Fruit fly (Drosophila melanogaster): ENCODE results near the gene CG11370.
"Not testable (repeated sequence)": the region's sequence is repeated elsewhere in the genome, so short reads cannot be mapped to it uniquely, and the experiment has no call there.

CG11370 gene

DNA sequence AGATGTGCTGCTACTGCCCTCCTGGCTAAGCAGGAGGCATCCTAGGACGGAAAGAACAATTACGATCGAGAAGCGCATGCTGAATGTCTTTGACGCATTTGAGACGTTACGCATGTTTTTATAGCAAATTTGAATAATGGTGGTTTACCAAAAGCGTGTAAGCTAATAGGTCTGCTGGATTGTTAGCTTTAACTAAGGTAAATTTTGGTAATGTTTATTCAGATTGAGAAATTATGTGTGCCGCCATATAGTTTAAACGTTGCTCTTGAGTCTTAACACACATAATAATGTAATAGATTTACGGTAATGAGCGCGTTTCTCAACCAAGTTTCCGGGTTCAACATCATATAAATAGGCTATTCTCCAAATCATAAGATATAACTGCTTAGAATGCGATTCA lies 18.2 kb upstream of the CG11370 start, which contains the start of the genes CG12546 and CG14453:
TSS of gene CG12546 (minus strand) at position 101 of the 400 bp plus-strand sequence.
TSS of gene CG14453 (plus strand) at position 372 of the 400 bp plus-strand sequence.
- TF ChIP-seq jim (GFP tag; optimal IDR thresholded peaks at IDR 0.05): no peak
- TF ChIP-seq dl (GFP tag; optimal IDR thresholded peaks at IDR 0.05; ENCODE audit: insufficient read depth in 1 of 2, partially characterized antibody in 2 of 2): no peak
- no peak for TF ChIP-seq dmrt93B (GFP tag; optimal IDR thresholded peaks at IDR 0.05)
- no peak for TF ChIP-seq h (GFP tag; optimal IDR thresholded peaks at IDR 0.05)
- TF ChIP-seq N (GFP tag; optimal IDR thresholded peaks at IDR 0.05): no peak
- TF ChIP-seq woc (GFP tag; optimal IDR thresholded peaks at IDR 0.05): no peak
- no peak for TF ChIP-seq sage (GFP tag; optimal IDR thresholded peaks at IDR 0.05)
- TF ChIP-seq brk (GFP tag; optimal IDR thresholded peaks at IDR 0.05): no peak
- no peak for TF ChIP-seq ey (GFP tag; optimal IDR thresholded peaks at IDR 0.05)
- no peak for TF ChIP-seq Dfd (GFP tag; optimal IDR thresholded peaks at IDR 0.05)
- TF ChIP-seq lola (GFP tag; optimal IDR thresholded peaks at IDR 0.05): no peak
- no peak for TF ChIP-seq GATAd (GFP tag; optimal IDR thresholded peaks at IDR 0.05)
- no peak for TF ChIP-seq psq (GFP tag; optimal IDR thresholded peaks at IDR 0.05)
- no peak for TF ChIP-seq usp (GFP tag; optimal IDR thresholded peaks at IDR 0.05)
- TF ChIP-seq rgr (GFP tag; optimal IDR thresholded peaks at IDR 0.05): no peak
- no peak for TF ChIP-seq fru (GFP tag; optimal IDR thresholded peaks at IDR 0.05)

DNA sequence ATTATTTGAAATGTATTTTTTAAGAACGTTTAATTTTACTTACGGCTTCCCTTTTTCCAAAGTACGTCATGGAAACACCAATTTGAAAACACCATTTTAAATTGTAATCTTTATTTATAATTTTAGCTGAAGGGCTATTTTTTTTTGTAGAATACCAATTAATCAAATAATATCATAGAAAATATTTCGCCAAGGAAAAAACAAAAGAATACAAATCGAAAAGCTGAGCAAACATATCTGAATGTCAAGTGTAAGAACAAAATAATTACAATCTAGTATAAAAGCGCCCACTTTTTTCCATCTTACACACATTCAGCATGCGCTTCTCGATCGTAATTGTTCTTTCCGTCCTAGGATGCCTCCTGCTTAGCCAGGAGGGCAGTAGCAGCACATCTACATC lies 16.3 kb upstream of the CG11370 start, which contains the start of gene CG14452:
TSS of gene CG14452 (plus strand) at position 301 of the 400 bp plus-strand sequence.
- TF ChIP-seq Hr83 (GFP tag; optimal IDR thresholded peaks at IDR 0.05; ENCODE audit: poor library complexity, severe bottlenecking): no peak
- TF ChIP-seq jim (GFP tag; optimal IDR thresholded peaks at IDR 0.05): no peak
- no peak for TF ChIP-seq dmrt93B (GFP tag; optimal IDR thresholded peaks at IDR 0.05)
- no peak for TF ChIP-seq Hnf4 (GFP tag; optimal IDR thresholded peaks at IDR 0.05)
- TF ChIP-seq h (GFP tag; optimal IDR thresholded peaks at IDR 0.05): no peak
- no peak for TF ChIP-seq tai (GFP tag; optimal IDR thresholded peaks at IDR 0.05)
- no peak for TF ChIP-seq Hr78 (GFP tag; optimal IDR thresholded peaks at IDR 0.05)
- TF ChIP-seq brk (GFP tag; optimal IDR thresholded peaks at IDR 0.05): no peak
- no peak for TF ChIP-seq Myc (optimal IDR thresholded peaks at IDR 0.05)
- no peak for TF ChIP-seq N (GFP tag; optimal IDR thresholded peaks at IDR 0.05)
- no peak for TF ChIP-seq usp (GFP tag; optimal IDR thresholded peaks at IDR 0.05)
- TF ChIP-seq Dif (GFP tag; optimal IDR thresholded peaks at IDR 0.05; ENCODE audit: partially characterized antibody): no peak
- TF ChIP-seq CG32264 (GFP tag; optimal IDR thresholded peaks at IDR 0.05): no peak
- TF ChIP-seq Abd-B (GFP tag; optimal IDR thresholded peaks at IDR 0.05): no peak
- no peak for TF ChIP-seq foxo (GFP tag; optimal IDR thresholded peaks at IDR 0.05)
- TF ChIP-seq woc (GFP tag; optimal IDR thresholded peaks at IDR 0.05): no peak
- no peak for TF ChIP-seq dsf (GFP tag; optimal IDR thresholded peaks at IDR 0.05; ENCODE audit: borderline replicate concordance)

DNA sequence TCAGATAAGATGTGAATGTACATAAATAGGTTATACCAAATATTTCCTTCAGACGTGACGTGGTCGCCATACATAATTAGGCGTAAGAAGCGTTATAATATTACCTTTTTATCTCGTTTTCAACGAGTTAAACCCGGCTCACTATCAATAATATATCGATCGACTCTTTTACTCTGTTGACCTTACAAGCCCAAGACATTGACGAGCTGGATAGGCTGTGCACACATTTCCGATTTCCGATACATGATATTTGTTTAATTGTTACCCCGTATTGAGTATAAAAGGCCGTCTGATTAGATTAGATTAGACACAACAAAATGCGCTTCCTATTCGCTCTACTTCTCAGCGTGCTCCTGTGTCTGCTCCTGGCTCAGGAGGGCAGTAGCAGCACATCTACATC lies 15.0 kb upstream of the CG11370 start, which contains the start of gene CG32453:
TSS of gene CG32453 (plus strand) at position 301 of the 400 bp plus-strand sequence.
- not testable (repeated sequence) for TF ChIP-seq Dfd, h, br (GFP tag; optimal IDR thresholded peaks at IDR 0.05)

DNA sequence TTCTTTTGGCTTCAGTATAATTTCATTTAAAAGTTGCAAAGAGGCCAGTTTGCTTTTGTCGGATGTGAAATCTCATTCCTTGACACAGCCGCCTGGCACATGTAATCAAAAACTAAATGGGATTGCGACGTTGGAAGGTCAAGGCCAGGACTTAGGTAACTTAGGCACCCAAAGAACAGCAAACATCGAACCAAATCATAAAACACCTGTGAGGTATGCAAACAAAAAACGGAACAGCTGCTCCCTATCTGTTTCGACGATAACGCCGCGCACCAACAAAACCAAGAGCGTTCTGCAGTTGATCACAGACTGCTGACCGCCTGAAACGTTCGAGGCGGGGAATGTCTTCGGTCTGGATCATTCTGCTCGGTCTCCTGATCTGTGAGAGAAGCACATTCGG lies 12.8 kb upstream of the CG11370 start, which contains the start of gene CG45116:
TSS of gene CG45116 (plus strand) at position 301 of the 400 bp plus-strand sequence.
- TF ChIP-seq CG32264 (GFP tag; optimal IDR thresholded peaks at IDR 0.05): no peak
- no peak for TF ChIP-seq lola (GFP tag; optimal IDR thresholded peaks at IDR 0.05)
- TF ChIP-seq rgr (GFP tag; optimal IDR thresholded peaks at IDR 0.05): no peak
- no peak for TF ChIP-seq pan (optimal IDR thresholded peaks at IDR 0.05)
- no peak for TF ChIP-seq Dfd (GFP tag; optimal IDR thresholded peaks at IDR 0.05)
- no peak for TF ChIP-seq CrebA (GFP tag; optimal IDR thresholded peaks at IDR 0.05; ENCODE audit: borderline replicate concordance)
- TF ChIP-seq N (GFP tag; optimal IDR thresholded peaks at IDR 0.05): no peak
- no peak for TF ChIP-seq woc (GFP tag; optimal IDR thresholded peaks at IDR 0.05)
- TF ChIP-seq tai (GFP tag; optimal IDR thresholded peaks at IDR 0.05): no peak

DNA sequence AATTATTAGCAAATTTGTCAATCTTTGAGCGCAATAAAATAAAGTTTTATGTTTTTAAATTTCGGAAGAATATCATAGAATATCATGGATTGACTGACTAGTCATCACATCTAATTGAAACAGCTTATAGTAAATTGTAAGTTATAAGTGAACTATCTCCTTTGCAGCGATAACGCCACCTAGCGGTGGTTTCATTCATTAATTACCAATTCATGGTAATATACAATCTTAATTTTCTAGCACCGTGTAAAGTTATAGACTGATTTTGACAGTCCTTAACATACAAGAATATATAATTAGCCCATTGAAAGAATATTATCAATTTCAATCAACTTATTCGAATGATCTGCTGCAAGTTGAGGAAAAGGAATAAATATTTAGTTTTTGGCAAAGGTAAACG lies 1.6 kb downstream of the CG11370 start:
- TF ChIP-seq Abd-B (GFP tag; optimal IDR thresholded peaks at IDR 0.05) (no peak), dsf (GFP tag; optimal IDR thresholded peaks at IDR 0.05; ENCODE audit: borderline replicate concordance) (no peak), Jra (GFP tag; optimal IDR thresholded peaks at IDR 0.05) (no peak)

All from whole organism, wandering third instar larva.